Fruit fly (Drosophila melanogaster) whole organism, embryonic: ENCODE measurements around the gene Pex16.

ENCODE experiments used
- CG10209 ChIP-seq: fragments of 200-800 bp; sonication (Bioruptor generic); optimal IDR thresholded peaks from 3 replicates; lab custom pipeline; 2017; ENCODE audit warnings: missing biosample characterization, mild to moderate bottlenecking, missing genetic modification characterization, missing genetic modification reagents
- CG13775 ChIP-seq: fragments of 200-800 bp; sonication (Bioruptor generic); optimal IDR thresholded peaks from 3 replicates; lab custom pipeline; 2017; ENCODE audit warnings: missing biosample characterization, mild to moderate bottlenecking, missing genetic modification characterization
- CG13894 ChIP-seq: fragments of 200-800 bp; sonication (Bioruptor generic); optimal IDR thresholded peaks from 3 replicates; lab custom pipeline; 2018; ENCODE audit warnings: missing biosample characterization, mild to moderate bottlenecking, missing genetic modification characterization, moderate library complexity
- CG14710 ChIP-seq: fragments of 200-800 bp; sonication (Bioruptor generic); optimal IDR thresholded peaks from 3 replicates; lab custom pipeline; 2019; ENCODE audit warnings: missing biosample characterization, mild to moderate bottlenecking, missing genetic modification characterization, moderate library complexity
- CG15601 ChIP-seq: fragments of 200-800 bp; sonication (Bioruptor generic); optimal IDR thresholded peaks from 3 replicates; lab custom pipeline; 2019; ENCODE audit warnings: missing biosample characterization, mild to moderate bottlenecking, missing genetic modification characterization, moderate library complexity
- CG1603 ChIP-seq: fragments of 200-800 bp; sonication (Bioruptor generic); optimal IDR thresholded peaks from 2 replicates; lab custom pipeline; 2019; ENCODE audit warnings: missing biosample characterization, mild to moderate bottlenecking, missing genetic modification characterization, moderate library complexity
- CG17612 ChIP-seq: fragments of 200-800 bp; sonication (Bioruptor generic); IDR thresholded peaks from 2 replicates; pipeline ENCODE4 v1.3.6; 2022; ENCODE audit warnings: missing biosample characterization, missing genetic modification characterization
- CG30020 ChIP-seq: fragments of 200-800 bp; optimal IDR thresholded peaks from 2 replicates; lab custom pipeline; 2019; ENCODE audit warnings: missing biosample characterization, mild to moderate bottlenecking, missing genetic modification characterization, moderate library complexity
- CG34376 ChIP-seq: fragments of 200-800 bp; sonication (Bioruptor generic); optimal IDR thresholded peaks from 2 replicates; lab custom pipeline; 2018; ENCODE audit warnings: missing biosample characterization, mild to moderate bottlenecking, missing genetic modification characterization
- CG5180 ChIP-seq: fragments of 200-800 bp; sonication (Bioruptor generic); optimal IDR thresholded peaks from 3 replicates; lab custom pipeline; 2017; ENCODE audit warnings: missing biosample characterization, missing genetic modification characterization, mild to moderate bottlenecking, moderate library complexity, missing genetic modification reagents
- CG7928 ChIP-seq: fragments of 200-800 bp; sonication (Bioruptor generic); optimal IDR thresholded peaks from 2 replicates; lab custom pipeline; 2017; ENCODE audit warnings: missing biosample characterization, mild to moderate bottlenecking, missing genetic modification characterization
- CG9215 ChIP-seq: fragments of 200-800 bp; sonication (Bioruptor generic); IDR thresholded peaks from 2 replicates; pipeline ENCODE4 v1.3.6; 2022; ENCODE audit warnings: missing biosample characterization, missing genetic modification characterization
- Dbx ChIP-seq: fragments of 200-800 bp; sonication (Bioruptor generic); IDR thresholded peaks from 3 replicates; pipeline ENCODE4 v1.3.6; 2022; ENCODE audit warnings: missing biosample characterization, missing genetic modification characterization
- H15 ChIP-seq: fragments of 200-800 bp; sonication (Bioruptor generic); IDR thresholded peaks from 3 replicates; pipeline ENCODE4 v1.3.6; 2022; ENCODE audit warnings: missing biosample characterization, missing genetic modification characterization
- Hr78 ChIP-seq, 2 experiments: fragments of 200-800 bp in 1 of 2; fragments of >200 bp in 1 of 2; sonication (Bioruptor generic) in 1 of 2; optimal IDR thresholded peaks; 2 replicates each; lab custom pipeline; 2017 to 2019; ENCODE audit warnings: missing biosample characterization in 2 of 2, missing genetic modification characterization in 2 of 2, mild to moderate bottlenecking in 1 of 2, moderate library complexity in 1 of 2
- Med ChIP-seq: fragments of 200-800 bp; sonication (Bioruptor generic); peaks from one replicate; lab custom pipeline; 2016; ENCODE audit warnings: missing biosample characterization, missing genetic modification characterization, mild to moderate bottlenecking, inconsistent platforms, moderate library complexity
- NC2β ChIP-seq: fragments of 200-800 bp; sonication (Bioruptor generic); optimal IDR thresholded peaks from 2 replicates; lab custom pipeline; 2016; ENCODE audit warnings: missing biosample characterization, missing genetic modification characterization
- Nf-YC ChIP-seq: fragments of 200-800 bp; optimal IDR thresholded peaks from 3 replicates; lab custom pipeline; 2019; ENCODE audit warnings: missing biosample characterization, mild to moderate bottlenecking, missing genetic modification characterization, moderate library complexity
- Pdp1 ChIP-seq, 2 experiments: fragments of 200-800 bp; sonication (Bioruptor generic); optimal IDR thresholded peaks; 3 replicates each; lab custom pipeline; 2016; ENCODE audit warnings: missing biosample characterization in 2 of 2, missing genetic modification characterization in 2 of 2, mild to moderate bottlenecking in 1 of 2, moderate library complexity in 1 of 2
- Rx ChIP-seq: fragments of 200-800 bp; sonication (Bioruptor generic); IDR thresholded peaks from 2 replicates; pipeline ENCODE4 v1.3.6; 2022; ENCODE audit warnings: missing biosample characterization, missing genetic modification characterization
- Sin3A ChIP-seq: fragments of >200 bp; optimal IDR thresholded peaks from 2 replicates; lab custom pipeline; 2018
- abd-A ChIP-seq: fragments of 200-800 bp; sonication (Bioruptor generic); optimal IDR thresholded peaks from 3 replicates; lab custom pipeline; 2019; ENCODE audit warnings: missing biosample characterization, mild to moderate bottlenecking, missing genetic modification characterization, moderate library complexity
- ac ChIP-seq: fragments of 200-800 bp; sonication (Bioruptor generic); optimal IDR thresholded peaks from 3 replicates; lab custom pipeline; 2017; ENCODE audit warnings: missing biosample characterization, mild to moderate bottlenecking, missing genetic modification characterization
- bsh ChIP-seq, 2 experiments: fragments of 200-800 bp; sonication (Bioruptor generic); optimal IDR thresholded peaks; 2 replicates each; lab custom pipeline; 2017 to 2018; ENCODE audit warnings: mild to moderate bottlenecking in 2 of 2, missing biosample characterization in 2 of 2, missing genetic modification characterization in 2 of 2, moderate library complexity in 1 of 2
- cwo ChIP-seq: fragments of 200-800 bp; sonication (Bioruptor generic); optimal IDR thresholded peaks from 3 replicates; lab custom pipeline; 2017; ENCODE audit warnings: missing biosample characterization, missing genetic modification characterization, mild to moderate bottlenecking, moderate library complexity, missing genetic modification reagents
- esg ChIP-seq: fragments of 200-800 bp; sonication (Bioruptor generic); conservative IDR thresholded peaks from 2 replicates; pipeline ENCODE4 v1.3.6; 2022; ENCODE audit warnings: missing biosample characterization, missing genetic modification characterization
- hb ChIP-seq: fragments of 200-800 bp; sonication (Bioruptor generic); IDR thresholded peaks from 3 replicates; pipeline ENCODE4 v1.3.6; 2022; ENCODE audit warnings: missing biosample characterization, missing genetic modification characterization; ENCODE audit not compliant: partially characterized antibody
- onecut ChIP-seq: fragments of 200-800 bp; sonication (Bioruptor generic); IDR thresholded peaks from 2 replicates; pipeline ENCODE4 v1.3.6; 2022; ENCODE audit warnings: missing biosample characterization, missing genetic modification characterization
- pfk ChIP-seq: fragments of 200-800 bp; sonication (Bioruptor generic); optimal IDR thresholded peaks from 2 replicates; lab custom pipeline; 2018; ENCODE audit warnings: missing biosample characterization, mild to moderate bottlenecking, missing genetic modification characterization, moderate library complexity
- repo ChIP-seq: fragments of 200-800 bp; sonication (Bioruptor generic); optimal IDR thresholded peaks from 2 replicates; lab custom pipeline; 2016; ENCODE audit warnings: missing biosample characterization, missing genetic modification characterization
- sens ChIP-seq: fragments of 200-800 bp; sonication (Bioruptor generic); peaks from one replicate; lab custom pipeline; 2016; ENCODE audit warnings: missing biosample characterization, missing genetic modification characterization
- sqz ChIP-seq: fragments of 200-800 bp; sonication (Bioruptor generic); optimal IDR thresholded peaks from 3 replicates; lab custom pipeline; 2018; ENCODE audit warnings: missing biosample characterization, mild to moderate bottlenecking, missing genetic modification characterization
- sr ChIP-seq: fragments of 200-800 bp; sonication (Bioruptor generic); IDR thresholded peaks from 3 replicates; pipeline ENCODE4 v1.3.6; 2022; ENCODE audit warnings: missing biosample characterization, missing genetic modification characterization
- trem ChIP-seq: fragments of 200-800 bp; optimal IDR thresholded peaks from 3 replicates; lab custom pipeline; 2019; ENCODE audit warnings: missing biosample characterization, mild to moderate bottlenecking, missing genetic modification characterization, moderate library complexity
- zf30C ChIP-seq: fragments of 200-800 bp; sonication (Bioruptor generic); optimal IDR thresholded peaks from 3 replicates; lab custom pipeline; 2018; ENCODE audit warnings: missing biosample characterization, mild to moderate bottlenecking, missing genetic modification characterization

Gene Pex16

DNA sequence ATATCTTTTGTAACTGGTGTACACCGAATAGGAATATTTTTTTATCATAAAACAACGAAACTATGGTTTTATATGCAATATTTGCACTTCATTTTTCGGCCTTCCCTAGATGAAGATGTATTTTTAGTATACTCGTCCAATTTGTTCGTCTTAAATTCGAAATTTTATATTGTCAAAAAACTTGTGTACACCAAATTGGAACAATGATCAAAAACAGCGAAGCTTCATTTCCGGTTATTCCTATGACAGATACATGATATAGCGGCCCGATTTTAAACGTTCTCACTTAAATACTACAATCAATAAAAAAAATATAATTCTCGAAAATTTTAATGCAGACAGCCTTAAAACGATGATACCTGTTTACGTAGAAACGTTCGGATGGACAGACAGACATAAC, 10.8 kb downstream of the Pex16 start:
- TF ChIP-seq trem (no peak), H15 (GFP tag; lab: Robert Waterston, UW) (no peak), Hr78 (GFP tag; optimal IDR thresholded peaks at IDR 0.05; lab: Kevin White, UChicago) (no peak), CG5180 (GFP tag; lab: Kevin White, UChicago) (no peak), Pdp1 (GFP tag; optimal IDR thresholded peaks at IDR 0.05; lab: Kevin White, UChicago) (no peak), CG34376 (GFP tag; lab: Kevin White, UChicago) (no peak), CG1603 (tag; lab: Kevin White, UChicago) (peak; percentile 15), sens (GFP tag; lab: Kevin White, UChicago) (peak; percentile 79), esg (GFP tag; lab: Robert Waterston, UW) (no peak), CG10209 (GFP tag; lab: Kevin White, UChicago) (no peak), repo (GFP tag; lab: Kevin White, UChicago) (no peak), cwo (no peak), ac (GFP tag; lab: Kevin White, UChicago) (no peak), bsh (GFP tag; optimal IDR thresholded peaks at IDR 0.05; lab: Kevin White, UChicago) (no peak), pfk (peak; percentile 77), Rx (GFP tag; lab: Robert Waterston, UW) (no peak), Sin3A (lab: Kevin White, UChicago) (no peak), CG14710 (tag; lab: Kevin White, UChicago) (no peak), CG7928 (GFP tag; lab: Kevin White, UChicago) (no peak), NC2β (no peak), CG9215 (GFP tag; lab: Robert Waterston, UW) (no peak), CG30020 (tag; lab: Kevin White, UChicago) (peak; percentile 54)

dm6 chr3L:20761482-20761881, 16.6 kb downstream of the Pex16 start:
- 0 out of 3 replicates have a peak, but pooled peaks have one; percentile 54 for TF ChIP-seq hb
- no peak for TF ChIP-seq CG17612 (GFP tag; lab: Robert Waterston, UW)

DNA sequence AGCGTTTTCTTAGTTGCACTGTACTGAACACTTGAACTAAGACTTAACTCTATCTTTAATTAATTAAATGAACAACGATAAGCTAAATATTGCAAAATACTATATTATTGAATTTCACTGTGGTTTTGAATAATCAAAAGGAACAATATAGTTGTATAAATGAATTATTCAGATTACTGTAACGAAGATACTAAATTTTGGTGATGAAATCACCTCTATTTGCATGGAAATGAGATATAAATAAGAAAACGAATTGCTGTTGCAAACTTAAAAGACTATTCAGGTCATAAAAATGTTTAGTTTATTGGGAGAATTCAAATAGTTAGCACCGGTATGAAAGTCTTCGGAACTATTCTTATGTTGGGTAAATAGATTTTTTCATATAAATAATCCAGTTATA, 19.5 kb downstream of the Pex16 start, which contains the start of gene CG43251:
CG43251 (plus strand) TSS at position 301 of the 400 bp plus-strand sequence.
- TF ChIP-seq CG15601 (tag; lab: Kevin White, UChicago): no peak
- TF ChIP-seq sqz (GFP tag; lab: Kevin White, UChicago): no peak

DNA sequence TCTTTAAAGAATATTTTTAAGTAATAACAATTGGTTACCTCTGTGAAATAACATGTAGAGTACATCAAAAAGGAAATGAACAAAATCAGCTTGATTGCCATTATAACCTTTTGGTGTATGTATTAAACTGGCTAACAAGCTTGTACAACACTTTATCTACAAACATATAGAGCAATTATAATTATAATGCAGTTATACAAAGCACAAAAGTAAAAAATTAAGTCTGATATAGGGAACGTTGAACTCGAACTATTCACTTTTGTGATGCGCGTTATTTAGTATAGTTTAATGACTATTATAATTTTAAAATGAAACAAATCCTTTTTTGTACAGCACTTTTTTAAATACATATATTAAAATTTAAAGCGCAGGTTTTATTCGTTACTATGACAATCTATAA, 22.5 kb downstream of the Pex16 start, which contains the start of gene CG33912:
CG33912 (minus strand) TSS at position 101 of the 400 bp plus-strand sequence.
- TF ChIP-seq Nf-YC (no peak), zf30C (GFP tag; lab: Kevin White, UChicago) (no peak), CG17612 (GFP tag; lab: Robert Waterston, UW) (no peak)

DNA sequence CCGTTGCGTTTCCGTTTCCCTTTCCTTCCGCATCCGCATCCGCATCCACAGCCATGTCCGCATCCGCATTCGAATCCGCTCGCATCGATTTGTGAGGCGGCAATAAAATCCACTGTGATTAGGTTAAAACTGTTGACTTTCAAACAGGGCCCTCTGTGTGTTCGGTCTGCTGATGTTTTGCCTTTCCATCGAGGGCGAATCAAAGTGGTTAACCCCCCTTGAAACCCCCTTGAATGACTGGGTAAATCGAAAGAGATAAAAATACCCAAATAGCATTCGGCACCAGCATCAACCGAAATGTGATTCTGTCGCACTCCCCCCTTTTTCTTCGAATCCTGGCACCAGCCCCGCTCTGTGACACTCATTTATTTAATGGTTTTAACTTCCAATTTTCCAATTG, 25.1 kb downstream of the Pex16 start:
- TF ChIP-seq abd-A (tag; lab: Kevin White, UChicago): peak; percentile 80
- peak; percentile 68 for TF ChIP-seq CG13775 (GFP tag; lab: Kevin White, UChicago)
- no peak for TF ChIP-seq sr (GFP tag; lab: Robert Waterston, UW)
- TF ChIP-seq CG13894 (tag; lab: Kevin White, UChicago): peak; percentile 68
- TF ChIP-seq Med (GFP tag; lab: Kevin White, UChicago): peak; percentile 49
- TF ChIP-seq Dbx (GFP tag; lab: Robert Waterston, UW): no peak
- peak; percentile 35; the same call in 1 of the 2 replicates for TF ChIP-seq onecut
- TF ChIP-seq, all 482 proteins: peak for 5
